Fruit fly (Drosophila melanogaster): ENCODE data around the gene Ulp1.

- TF ChIP-seq CG8478 (optimal IDR thresholded peaks at IDR 0.05) = no peak
- TF ChIP-seq CTCF (optimal IDR thresholded peaks at IDR 0.05) = no peak
These were observed 35.4 kb upstream of the Ulp1 start, which contains the start of gene CG7889 for dm6 chrX:19243379-19243834.

Measured in S2 (cell line).